Fruit fly (Drosophila melanogaster): ENCODE data around the gene CG5013.

CG5013 gene

DNA sequence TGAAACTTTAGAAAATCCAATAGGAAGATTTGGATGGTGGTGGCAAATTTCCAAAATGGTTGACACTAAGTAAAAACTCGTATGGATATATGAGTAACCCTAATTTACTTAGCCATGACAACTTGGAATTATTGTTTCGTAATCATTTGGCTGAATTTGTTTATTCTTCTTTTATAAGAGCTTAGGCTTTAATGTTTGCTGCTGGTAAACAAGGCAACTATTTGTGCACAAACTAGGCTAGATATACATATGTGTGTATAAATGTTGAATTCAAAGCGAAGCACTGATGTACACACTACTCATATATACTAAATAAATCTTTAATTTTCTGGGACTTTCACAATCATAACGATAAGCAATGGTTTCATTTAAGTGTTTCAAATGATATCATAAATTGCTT is 43.5 kb upstream of the CG5013 start:
- TF ChIP-seq fkh (GFP tag; optimal IDR thresholded peaks at IDR 0.05) (peak; percentile 81), CG1621 (tag; optimal IDR thresholded peaks at IDR 0.05) (no peak)

DNA sequence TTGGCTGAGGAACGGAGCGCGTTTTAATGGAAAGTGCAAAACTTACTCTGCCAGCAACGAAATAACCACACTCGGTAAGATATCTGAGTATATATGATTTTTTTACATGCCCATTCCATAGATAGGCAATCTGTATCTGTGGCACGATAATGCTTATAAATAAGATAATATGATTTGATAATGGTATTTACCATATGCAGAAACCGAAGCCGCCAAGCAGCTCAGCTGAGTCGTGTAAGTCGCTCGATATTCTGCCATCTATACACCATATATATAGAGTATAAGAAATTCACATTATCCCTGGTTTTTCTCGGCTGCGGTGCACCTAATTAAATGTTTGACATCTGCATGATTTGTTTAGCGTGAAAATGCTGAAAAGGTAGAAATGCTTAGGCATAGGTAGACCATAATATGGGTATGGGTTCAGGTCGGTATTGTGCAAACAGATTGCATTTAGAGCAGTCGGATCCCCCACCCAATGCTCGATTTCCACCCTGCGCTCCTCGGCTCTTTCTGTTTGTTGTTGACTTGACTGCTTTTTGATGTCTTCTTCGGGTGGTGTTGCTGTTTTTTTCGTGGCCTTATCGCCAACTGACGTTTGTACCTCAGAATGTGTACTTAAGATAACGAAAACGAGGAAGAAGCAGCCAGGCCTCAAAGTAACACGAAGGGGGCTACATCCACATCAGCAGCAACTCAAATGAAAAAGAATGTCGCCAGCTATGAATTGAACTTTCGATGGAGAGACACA is 42.5 kb upstream of the CG5013 start:
- TF ChIP-seq CG6808 (GFP tag; optimal IDR thresholded peaks at IDR 0.05) = no peak
- no peak for TF ChIP-seq cyc (GFP tag; optimal IDR thresholded peaks at IDR 0.05)
- TF ChIP-seq Ets21C (GFP tag; optimal IDR thresholded peaks at IDR 0.05) = no peak
- no peak for TF ChIP-seq CG9139 (GFP tag; optimal IDR thresholded peaks at IDR 0.05)
- no peak for TF ChIP-seq CG10631 (GFP tag; optimal IDR thresholded peaks at IDR 0.05)
- no peak for TF ChIP-seq fd85E (GFP tag; optimal IDR thresholded peaks at IDR 0.05)
- TF ChIP-seq Smox (GFP tag; optimal IDR thresholded peaks at IDR 0.05) = no peak
- no peak for TF ChIP-seq CG11762 (GFP tag; optimal IDR thresholded peaks at IDR 0.05; ENCODE audit: insufficient read depth)
- no peak for TF ChIP-seq salr (GFP tag; optimal IDR thresholded peaks at IDR 0.05)
- TF ChIP-seq esn (GFP tag; optimal IDR thresholded peaks at IDR 0.05) = no peak
- peak; percentile 91 for TF ChIP-seq fkh (GFP tag; optimal IDR thresholded peaks at IDR 0.05)
- no peak for TF ChIP-seq vri (GFP tag; optimal IDR thresholded peaks at IDR 0.05)
- no peak for TF ChIP-seq Eip75B (GFP tag; optimal IDR thresholded peaks at IDR 0.05)
- TF ChIP-seq Ets96B (tag; optimal IDR thresholded peaks at IDR 0.05) = no peak
- TF ChIP-seq Eip93F (GFP tag; optimal IDR thresholded peaks at IDR 0.05) = no peak
- TF ChIP-seq topi (GFP tag; optimal IDR thresholded peaks at IDR 0.05) = no peak
- TF ChIP-seq Eip78C (GFP tag) = peak; percentile 7
- TF ChIP-seq svp (GFP tag) = peak; percentile 63
- TF ChIP-seq CG8632 (GFP tag; optimal IDR thresholded peaks at IDR 0.05) = no peak
- no peak for TF ChIP-seq dsx (GFP tag; optimal IDR thresholded peaks at IDR 0.05; ENCODE audit: poor library complexity, severe bottlenecking)
- TF ChIP-seq CG7368 (GFP tag; optimal IDR thresholded peaks at IDR 0.05) = no peak

DNA sequence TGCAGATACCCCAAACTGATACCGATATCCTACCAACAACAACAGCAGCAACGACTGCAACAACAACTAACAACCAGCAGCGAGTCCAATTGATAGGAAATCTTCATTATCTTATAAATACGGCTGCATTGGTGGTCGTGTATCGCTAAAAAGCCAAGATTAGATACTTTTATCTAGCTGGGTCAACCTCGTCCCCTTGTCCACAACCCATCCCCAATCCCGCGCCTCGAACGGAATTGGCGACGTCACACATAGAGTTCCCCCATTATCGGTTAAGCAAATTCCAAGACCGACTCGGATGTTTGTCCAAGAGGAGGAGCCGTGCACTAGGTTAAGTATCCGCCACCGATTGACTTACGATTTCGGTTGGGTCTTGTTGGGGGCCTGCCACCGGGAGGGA is 41.2 kb upstream of the CG5013 start:
- TF ChIP-seq Hr39 (GFP tag; optimal IDR thresholded peaks at IDR 0.05) = no peak
- TF ChIP-seq CG4318 (GFP tag; optimal IDR thresholded peaks at IDR 0.05) = no peak
- TF ChIP-seq dac (GFP tag; optimal IDR thresholded peaks at IDR 0.05) = no peak
- no peak for TF ChIP-seq Ets96B (tag; optimal IDR thresholded peaks at IDR 0.05)
- TF ChIP-seq fkh (GFP tag; optimal IDR thresholded peaks at IDR 0.05) = peak; percentile 27

DNA sequence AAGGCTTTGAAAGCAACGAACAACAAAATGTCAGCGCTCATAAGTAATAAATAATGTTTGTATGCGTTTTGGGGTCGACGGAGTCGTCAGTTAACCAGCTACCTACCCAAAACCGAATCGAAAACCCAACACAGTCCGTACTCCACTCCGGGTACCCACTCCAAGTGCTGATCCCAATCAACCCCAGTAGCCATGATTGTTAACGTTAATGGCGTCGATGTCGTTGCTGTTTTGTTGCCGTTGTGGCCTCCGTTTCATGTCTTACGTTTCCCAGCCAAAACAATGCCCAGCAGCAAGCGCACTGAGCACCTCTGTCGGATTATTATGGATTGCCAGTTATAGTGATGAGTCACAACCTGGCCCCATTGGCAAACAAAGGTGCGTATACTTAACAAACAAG is 40.4 kb upstream of the CG5013 start, which contains the start of gene GATAe:
TSS of gene GATAe (plus strand) at position 76 of the 400 bp plus-strand sequence.
- TF ChIP-seq CG8119 (GFP tag; IDR thresholded peaks at IDR 0.05) (no peak), Eip78C (GFP tag) (peak; percentile 33), fd59A (GFP tag; optimal IDR thresholded peaks at IDR 0.05) (no peak), CG10669 (GFP tag; optimal IDR thresholded peaks at IDR 0.05) (no peak), Sox14 (GFP tag; optimal IDR thresholded peaks at IDR 0.05) (peak; percentile 3), Eip75B (GFP tag; optimal IDR thresholded peaks at IDR 0.05) (no peak), eg (GFP tag; IDR thresholded peaks at IDR 0.05) (no peak), vri (GFP tag; optimal IDR thresholded peaks at IDR 0.05) (peak; percentile 49), fkh (GFP tag; optimal IDR thresholded peaks at IDR 0.05) (peak; percentile 8)

DNA sequence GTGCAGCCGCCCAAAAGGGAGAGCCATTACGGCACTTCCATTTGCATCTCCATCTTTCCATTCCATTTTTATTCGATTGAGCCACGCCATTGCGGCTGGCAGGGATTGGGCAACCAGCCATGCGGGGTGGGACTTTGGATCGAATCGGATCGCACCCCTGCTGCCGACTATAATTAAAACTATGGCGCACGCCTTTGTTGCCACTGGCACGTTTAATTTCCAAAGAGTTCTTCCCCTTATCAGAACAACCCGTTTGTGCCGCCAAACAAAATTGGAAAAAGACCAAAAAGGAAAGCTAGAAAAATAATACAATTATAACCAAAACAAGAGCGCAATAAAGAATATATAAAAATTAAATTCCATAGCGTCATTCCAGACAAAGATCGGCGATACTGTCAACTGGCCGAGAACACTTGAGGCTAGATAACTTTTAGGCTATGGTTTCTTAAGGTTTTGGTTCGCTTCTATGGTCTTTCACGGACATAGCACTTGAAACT is 39.4 kb upstream of the CG5013 start:
- no peak for TF ChIP-seq fkh (GFP tag; optimal IDR thresholded peaks at IDR 0.05)
- TF ChIP-seq CG8119 (GFP tag; IDR thresholded peaks at IDR 0.05) = no peak
- TF ChIP-seq CG16779 (tag; optimal IDR thresholded peaks at IDR 0.05) = no peak
- TF ChIP-seq Sox15 (GFP tag; optimal IDR thresholded peaks at IDR 0.05) = no peak
- no peak for TF ChIP-seq CG6854 (GFP tag; optimal IDR thresholded peaks at IDR 0.05)
- no peak for TF ChIP-seq Hr38 (GFP tag; optimal IDR thresholded peaks at IDR 0.05)
- TF ChIP-seq CG31627 (GFP tag; optimal IDR thresholded peaks at IDR 0.05) = no peak
- TF ChIP-seq net (GFP tag; optimal IDR thresholded peaks at IDR 0.05) = no peak
- TF ChIP-seq fd85E (GFP tag; optimal IDR thresholded peaks at IDR 0.05) = no peak
- TF ChIP-seq CG32006 (GFP tag; optimal IDR thresholded peaks at IDR 0.05) = no peak
- TF ChIP-seq CG6792 (GFP tag; optimal IDR thresholded peaks at IDR 0.05) = no peak
- no peak for TF ChIP-seq eg (GFP tag; IDR thresholded peaks at IDR 0.05)
- TF ChIP-seq CG6276 (GFP tag; optimal IDR thresholded peaks at IDR 0.05) = no peak
- TF ChIP-seq acj6 (GFP tag; optimal IDR thresholded peaks at IDR 0.05) = no peak
- no peak for TF ChIP-seq Eip75B (GFP tag; optimal IDR thresholded peaks at IDR 0.05)
